Fruit fly (Drosophila melanogaster) whole organism, pupa: ENCODE measurements around the gene CG15725.

Experiments
- CG10348 ChIP-seq: fragments of 200-800 bp; sonication (Bioruptor generic); IDR thresholded peaks from 2 replicates; pipeline ENCODE4 v1.3.6; 2022; ENCODE audit warnings: missing biosample characterization, missing genetic modification characterization
- CG12605 ChIP-seq: fragments of 200-800 bp; sonication (Bioruptor generic); IDR thresholded peaks from 2 replicates; pipeline ENCODE4 v1.3.6; 2022; ENCODE audit warnings: missing biosample characterization, missing genetic modification characterization
- CG13204 ChIP-seq: fragments of 200-800 bp; sonication (Bioruptor generic); optimal IDR thresholded peaks from 2 replicates; lab custom pipeline; 2018; ENCODE audit warnings: missing biosample characterization, mild to moderate bottlenecking, missing genetic modification characterization, moderate library complexity
- CG14655 ChIP-seq: fragments of 200-800 bp; sonication (Bioruptor generic); optimal IDR thresholded peaks from 3 replicates; lab custom pipeline; 2017; ENCODE audit warnings: mild to moderate bottlenecking, missing biosample characterization, missing genetic modification reagents, missing genetic modification characterization
- CG15710 ChIP-seq: fragments of 200-800 bp; sonication (Bioruptor generic); optimal IDR thresholded peaks from 2 replicates; lab custom pipeline; 2018; ENCODE audit warnings: missing biosample characterization, mild to moderate bottlenecking, missing genetic modification characterization, moderate library complexity
- CG17806 ChIP-seq: fragments of 200-800 bp; sonication (Bioruptor generic); optimal IDR thresholded peaks from 2 replicates; lab custom pipeline; 2018; ENCODE audit warnings: missing biosample characterization, mild to moderate bottlenecking, missing genetic modification characterization, moderate library complexity
- CG32121 ChIP-seq: fragments of 200-800 bp; sonication (Bioruptor generic); IDR thresholded peaks from 2 replicates; pipeline ENCODE4 v1.3.6; 2022; ENCODE audit warnings: missing biosample characterization, missing genetic modification characterization
- CG34367 ChIP-seq: fragments of 200-800 bp; sonication (Bioruptor generic); optimal IDR thresholded peaks from 2 replicates; lab custom pipeline; 2018; ENCODE audit warnings: missing biosample characterization, mild to moderate bottlenecking, missing genetic modification characterization
- CG4496 ChIP-seq: fragments of 200-800 bp; sonication (Bioruptor generic); IDR thresholded peaks from 3 replicates; pipeline ENCODE4 v1.3.6; 2022; ENCODE audit warnings: missing biosample characterization, missing genetic modification characterization
- CG8159 ChIP-seq: fragments of 200-800 bp; sonication (Bioruptor generic); optimal IDR thresholded peaks from 3 replicates; lab custom pipeline; 2018; ENCODE audit warnings: missing biosample characterization, mild to moderate bottlenecking, missing genetic modification characterization, moderate library complexity
- CG8301 ChIP-seq: fragments of 200-800 bp; sonication (Bioruptor generic); optimal IDR thresholded peaks from 2 replicates; lab custom pipeline; 2018; ENCODE audit warnings: missing biosample characterization, mild to moderate bottlenecking, missing genetic modification characterization
- CG9948 ChIP-seq: fragments of 200-800 bp; sonication (Bioruptor generic); optimal IDR thresholded peaks from 2 replicates; lab custom pipeline; 2018; ENCODE audit warnings: missing biosample characterization, mild to moderate bottlenecking, missing genetic modification characterization, moderate library complexity
- D1 ChIP-seq: fragments of 200-800 bp; sonication (Bioruptor generic); optimal IDR thresholded peaks from 2 replicates; lab custom pipeline; 2018; ENCODE audit warnings: missing biosample characterization, mild to moderate bottlenecking, missing genetic modification characterization, moderate library complexity
- EcR ChIP-seq: fragments of 200-800 bp; sonication (Bioruptor generic); optimal IDR thresholded peaks from 3 replicates; lab custom pipeline; 2019; ENCODE audit warnings: missing biosample characterization, missing genetic modification characterization, mild to moderate bottlenecking, moderate library complexity, missing genetic modification reagents
- Ets98B ChIP-seq: fragments of 200-800 bp; sonication (Bioruptor generic); IDR thresholded peaks from 2 replicates; pipeline ENCODE4 v1.3.6; 2022; ENCODE audit warnings: missing biosample characterization, missing genetic modification characterization
- Pif1A ChIP-seq: fragments of 200-800 bp; sonication (Bioruptor generic); optimal IDR thresholded peaks from 3 replicates; lab custom pipeline; 2016; ENCODE audit warnings: missing biosample characterization, missing genetic modification characterization
- Pif1B ChIP-seq: fragments of 200-800 bp; sonication (Bioruptor generic); optimal IDR thresholded peaks from 3 replicates; lab custom pipeline; 2016; ENCODE audit warnings: missing biosample characterization, missing genetic modification characterization
- Snoo ChIP-seq: fragments of 200-800 bp; sonication (Bioruptor generic); optimal IDR thresholded peaks from 3 replicates; lab custom pipeline; 2017; ENCODE audit warnings: missing biosample characterization, mild to moderate bottlenecking, missing genetic modification characterization, inconsistent platforms
- fd96Ca ChIP-seq: fragments of 200-800 bp; sonication (Bioruptor generic); IDR thresholded peaks from 3 replicates; pipeline ENCODE4 v1.3.6; 2022; ENCODE audit warnings: missing biosample characterization, missing genetic modification characterization
- gl ChIP-seq: fragments of 200-800 bp; sonication (Bioruptor generic); optimal IDR thresholded peaks from 2 replicates; lab custom pipeline; 2018; ENCODE audit warnings: missing biosample characterization, mild to moderate bottlenecking, missing genetic modification characterization
- rn ChIP-seq: fragments of 200-800 bp; sonication (Bioruptor generic); IDR thresholded peaks from 2 replicates; pipeline ENCODE4 v1.3.6; 2022; ENCODE audit warnings: missing biosample characterization, missing genetic modification characterization

The CG15725 gene

DNA sequence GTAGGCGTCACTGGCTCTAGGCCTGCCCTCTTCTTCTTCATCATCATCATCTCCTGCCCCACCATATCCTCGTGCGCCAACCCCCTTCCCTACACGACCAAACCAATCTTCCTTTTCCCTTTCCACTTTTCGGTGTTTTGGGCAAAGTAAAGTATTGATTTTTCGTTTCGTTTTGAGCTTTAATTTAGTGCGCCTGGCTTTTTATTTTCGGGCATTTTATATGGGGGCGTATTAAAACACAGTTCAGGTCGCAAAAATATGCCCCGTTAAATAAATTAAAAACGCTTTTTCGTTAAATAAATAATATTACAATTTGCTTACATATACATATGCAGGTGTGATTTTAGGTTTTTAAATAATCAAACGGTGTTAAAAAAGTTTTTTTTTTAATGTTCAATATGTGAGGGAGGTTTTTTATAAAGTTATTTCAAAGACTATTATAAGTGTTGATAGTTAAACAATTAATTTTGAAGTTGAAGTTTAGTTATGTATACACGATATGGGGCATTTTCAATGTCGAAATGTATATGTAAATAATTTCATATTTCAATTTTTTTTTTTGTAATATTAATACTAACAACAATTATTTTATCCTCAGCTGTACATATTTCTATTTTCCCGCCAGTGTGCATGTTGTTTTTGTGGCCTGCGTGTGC is 32.2 kb downstream of the CG15725 start:
- TF ChIP-seq CG12605 (GFP tag; lab: Robert Waterston, UW) (no peak), Snoo (peak; percentile 58), Pif1B (no peak), Pif1A (GFP tag; lab: Kevin White, UChicago) (no peak), CG4496 (peak; percentile 40; the same call in 1 of the 3 replicates), CG8159 (peak; percentile 65), Ets98B (GFP tag; lab: Robert Waterston, UW) (no peak), CG17806 (tag; lab: Kevin White, UChicago) (peak; percentile 42), gl (no peak), D1 (tag; lab: Kevin White, UChicago) (peak; percentile 45), CG10348 (GFP tag; lab: Robert Waterston, UW) (no peak), CG8301 (tag; lab: Kevin White, UChicago) (peak; percentile 13), CG14655 (GFP tag; lab: Kevin White, UChicago) (peak; percentile 54), CG15710 (tag; lab: Kevin White, UChicago) (peak; percentile 37), fd96Ca (no peak), CG13204 (GFP tag; lab: Kevin White, UChicago) (no peak), EcR (GFP tag; lab: Kevin White, UChicago) (no peak), CG9948 (peak; percentile 46), CG32121 (peak; percentile 64), CG34367 (tag; lab: Kevin White, UChicago) (peak; percentile 11), rn (GFP tag; lab: Robert Waterston, UW) (no peak)

DNA sequence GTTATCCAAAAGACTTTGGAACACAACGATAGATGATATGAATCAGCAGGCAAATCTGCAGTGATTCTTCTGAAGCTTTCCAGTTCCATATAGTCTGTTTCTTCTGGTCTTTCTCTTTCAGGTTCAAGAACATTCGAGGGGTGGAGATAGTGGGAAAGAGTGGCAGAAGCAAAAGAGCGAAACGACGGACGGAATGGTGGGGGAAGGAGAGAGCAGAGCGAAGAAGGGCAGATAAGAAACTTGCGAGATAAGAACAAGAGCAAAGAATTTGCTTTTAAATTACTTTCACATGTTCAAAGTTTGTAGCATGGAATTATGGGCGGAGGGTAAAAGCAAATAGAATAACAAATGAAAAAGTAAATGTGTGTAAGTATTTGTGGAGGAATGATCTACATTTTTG is 33.4 kb downstream of the CG15725 start:
- TF ChIP-seq EcR (GFP tag; lab: Kevin White, UChicago), result peak; percentile 74
- peak; percentile 37 for TF ChIP-seq CG14655 (GFP tag; lab: Kevin White, UChicago)
- no peak for TF ChIP-seq CG4496

DNA sequence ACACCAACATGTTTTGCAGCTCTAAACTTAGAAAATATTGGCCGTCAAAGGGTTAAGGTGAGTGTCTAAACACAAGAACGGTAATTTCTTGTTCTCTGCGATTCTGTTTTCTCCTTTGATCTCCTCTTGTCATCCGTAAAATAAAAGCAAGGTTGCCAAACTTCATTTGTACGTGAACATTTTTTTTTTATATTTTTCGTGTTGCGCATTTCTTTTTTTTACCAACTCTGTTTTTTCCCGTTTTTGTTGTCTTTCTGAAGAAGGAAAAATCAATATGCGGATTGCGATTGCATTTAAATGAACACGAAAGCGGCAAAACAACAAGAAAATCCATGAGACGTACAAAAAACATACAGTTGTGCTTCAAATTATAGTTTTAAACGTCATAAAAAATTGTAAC is 34.1 kb downstream of the CG15725 start:
- TF ChIP-seq CG9948 (no peak), Snoo (no peak), Pif1A (GFP tag; lab: Kevin White, UChicago) (no peak), CG4496 (no peak), fd96Ca (no peak), Pif1B (no peak), EcR (GFP tag; lab: Kevin White, UChicago) (no peak), CG8159 (no peak), CG17806 (tag; lab: Kevin White, UChicago) (no peak), CG14655 (GFP tag; lab: Kevin White, UChicago) (no peak), CG15710 (tag; lab: Kevin White, UChicago) (no peak), CG8301 (tag; lab: Kevin White, UChicago) (no peak), CG10348 (GFP tag; lab: Robert Waterston, UW) (no peak), CG13204 (GFP tag; lab: Kevin White, UChicago) (no peak), Ets98B (GFP tag; lab: Robert Waterston, UW) (no peak), CG34367 (tag; lab: Kevin White, UChicago) (no peak)

dm6 chrX:12740441-12740840 is 34.8 kb downstream of the CG15725 start:
- TF ChIP-seq CG12605 (GFP tag; lab: Robert Waterston, UW), result no peak
- TF ChIP-seq CG10348 (GFP tag; lab: Robert Waterston, UW), result no peak
- no peak for TF ChIP-seq CG4496
- TF ChIP-seq Pif1B, result no peak
- no peak for TF ChIP-seq fd96Ca
- no peak for TF ChIP-seq CG13204 (GFP tag; lab: Kevin White, UChicago)
- TF ChIP-seq CG14655 (GFP tag; lab: Kevin White, UChicago), result no peak
- no peak for TF ChIP-seq gl
- TF ChIP-seq CG34367 (tag; lab: Kevin White, UChicago), result no peak
- TF ChIP-seq CG8301 (tag; lab: Kevin White, UChicago), result no peak
- TF ChIP-seq CG9948, result no peak
- TF ChIP-seq Snoo, result no peak
- no peak for TF ChIP-seq CG8159
- TF ChIP-seq CG32121, result no peak
- no peak for TF ChIP-seq D1 (tag; lab: Kevin White, UChicago)
- TF ChIP-seq CG17806 (tag; lab: Kevin White, UChicago), result no peak
- no peak for TF ChIP-seq Pif1A (GFP tag; lab: Kevin White, UChicago)

dm6 chrX:12741914-12742650 is 36.4 kb downstream of the CG15725 start, which contains the start of gene Smr:
Gene Smr, minus strand, starts transcription at chrX:12742618.
- TF ChIP-seq CG14655 (GFP tag; lab: Kevin White, UChicago) (no peak), Ets98B (GFP tag; lab: Robert Waterston, UW) (peak; percentile 17; the same call in 1 of the 2 replicates), CG12605 (GFP tag; lab: Robert Waterston, UW) (no peak), CG4496 (peak; percentile 54; the same call in 1 of the 3 replicates), EcR (GFP tag; lab: Kevin White, UChicago) (peak; percentile 25)

DNA sequence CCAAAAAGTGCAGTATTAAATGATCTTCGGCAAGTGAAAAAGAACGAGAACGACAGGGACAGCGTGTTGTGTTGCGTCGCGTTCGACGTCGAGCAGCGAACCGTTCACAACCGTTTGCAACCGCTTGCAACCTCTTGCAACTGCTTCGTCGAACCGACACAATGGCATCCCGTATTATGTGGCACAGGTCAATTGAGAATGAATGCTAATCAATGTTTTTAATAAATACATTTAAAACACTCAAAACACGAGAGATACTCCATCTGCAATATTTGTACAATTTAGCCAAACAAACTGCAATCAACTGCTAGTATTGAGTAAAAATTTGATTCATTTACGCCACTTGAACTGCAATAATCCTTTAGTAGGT is 37.0 kb downstream of the CG15725 start:
- no peak for TF ChIP-seq CG32121
- no peak for TF ChIP-seq CG9948
- TF ChIP-seq gl, result no peak
- no peak for TF ChIP-seq CG15710 (tag; lab: Kevin White, UChicago)
- TF ChIP-seq CG17806 (tag; lab: Kevin White, UChicago), result no peak
- TF ChIP-seq CG13204 (GFP tag; lab: Kevin White, UChicago), result no peak
- peak; percentile 33; the same call in 1 of the 3 replicates for TF ChIP-seq CG4496
- no peak for TF ChIP-seq Pif1B
- TF ChIP-seq CG12605 (GFP tag; lab: Robert Waterston, UW), result peak; percentile 34; the same call in 1 of the 2 replicates
- TF ChIP-seq Ets98B (GFP tag; lab: Robert Waterston, UW), result no peak; the same call in 1 of the 2 replicates
- TF ChIP-seq Pif1A (GFP tag; lab: Kevin White, UChicago), result no peak
- TF ChIP-seq Snoo, result no peak
- TF ChIP-seq, all 21 proteins: peak for 2
